Worm (Caenorhabditis elegans) whole organism, L4 larva: ENCODE data around the gene idpb-5.

ENCODE experiments used
- F10B5.3 ChIP-seq: sonication (generic microtip); optimal IDR thresholded peaks from 2 replicates; lab custom pipeline; 2016; ENCODE audit warnings: mild to moderate bottlenecking, missing genetic modification characterization, missing compliant biosample characterization
- F26F4.8 ChIP-seq: fragments of 200-800 bp; sonication (Bioruptor generic); conservative IDR thresholded peaks from 2 replicates; pipeline ENCODE4 v1.3.6; 2022; ENCODE audit warnings: missing genetic modification characterization, missing compliant biosample characterization
- F37D6.2 ChIP-seq: sonication (generic microtip); optimal IDR thresholded peaks from 2 replicates; lab custom pipeline; 2016; ENCODE audit warnings: mild to moderate bottlenecking, missing genetic modification characterization, missing compliant biosample characterization
- F44E2.7 ChIP-seq: fragments of 200-800 bp; sonication (Bioruptor generic); IDR thresholded peaks from 2 replicates; pipeline ENCODE4 v2.1.2; 2022; ENCODE audit warnings: missing genetic modification characterization, missing compliant biosample characterization
- T26A8.4 ChIP-seq: fragments of 200-800 bp; sonication (Bioruptor generic); IDR thresholded peaks from 2 replicates; pipeline ENCODE4 v1.3.6; 2022; ENCODE audit warnings: missing genetic modification characterization, missing compliant biosample characterization
- Y48G9A.11 ChIP-seq: fragments of 200-800 bp; sonication (Bioruptor generic); IDR thresholded peaks from 2 replicates; pipeline ENCODE4 v1.3.6; 2022; ENCODE audit warnings: missing genetic modification reagents, missing genetic modification characterization, missing compliant biosample characterization
- Y5F2A.4 ChIP-seq: fragments of 200-800 bp; sonication (Bioruptor generic); optimal IDR thresholded peaks from 2 replicates; lab custom pipeline; 2018; ENCODE audit warnings: mild to moderate bottlenecking, missing genetic modification characterization, missing compliant biosample characterization
- Y75B8A.6 ChIP-seq: fragments of 200-800 bp; sonication (Bioruptor generic); IDR thresholded peaks from 2 replicates; pipeline ENCODE4 v1.3.6; 2022; ENCODE audit warnings: missing genetic modification reagents, missing genetic modification characterization, missing compliant biosample characterization
- ZK337.2 ChIP-seq: fragments of 200-800 bp; sonication (Bioruptor generic); IDR thresholded peaks from 2 replicates; pipeline ENCODE4 v1.3.6; 2022; ENCODE audit warnings: missing genetic modification reagents, missing genetic modification characterization, missing compliant biosample characterization
- aly-2 ChIP-seq: sonication (generic microtip); optimal IDR thresholded peaks from 2 replicates; lab custom pipeline; 2018; ENCODE audit warnings: missing biosample characterization, missing genetic modification characterization
- ama-1 ChIP-seq: fragments of 150-350 bp; optimal IDR thresholded peaks from 2 replicates; lab custom pipeline; 2014; ENCODE audit warnings: inconsistent platforms, mixed read lengths
- ceh-20 ChIP-seq: fragments of 200-800 bp; sonication (Bioruptor generic); IDR thresholded peaks from 2 replicates; pipeline ENCODE4 v1.3.6; 2022; ENCODE audit warnings: missing genetic modification reagents, missing genetic modification characterization, missing compliant biosample characterization
- ceh-32 ChIP-seq: sonication (generic microtip); optimal IDR thresholded peaks from 2 replicates; lab custom pipeline; 2016; ENCODE audit warnings: mild to moderate bottlenecking, missing genetic modification characterization, missing compliant biosample characterization; ENCODE audit not compliant: poor library complexity
- ces-1 ChIP-seq: fragments of 150-350 bp; sonication (generic microtip); optimal IDR thresholded peaks from 4 replicates; lab custom pipeline; 2014; ENCODE audit warnings: missing biosample characterization, missing genetic modification reagents, missing genetic modification characterization
- cey-2 ChIP-seq: sonication (generic microtip); optimal IDR thresholded peaks from 3 replicates; lab custom pipeline; 2017; ENCODE audit warnings: missing genetic modification characterization, mild to moderate bottlenecking, missing compliant biosample characterization, antibody characterized with exemption, borderline replicate concordance; ENCODE audit not compliant: insufficient read depth
- daf-12 ChIP-seq: fragments of 150-350 bp; optimal IDR thresholded peaks from 2 replicates; lab custom pipeline; 2014; ENCODE audit warnings: missing biosample characterization, missing genetic modification reagents, missing genetic modification characterization
- dmd-8 ChIP-seq: fragments of 200-800 bp; sonication (Bioruptor generic); IDR thresholded peaks from 2 replicates; pipeline ENCODE4 v1.3.6; 2022; ENCODE audit warnings: missing genetic modification characterization, missing compliant biosample characterization
- dpl-1 ChIP-seq: fragments of 150-350 bp; optimal IDR thresholded peaks from 2 replicates; lab custom pipeline; 2014; ENCODE audit warnings: missing biosample characterization, missing genetic modification reagents, missing genetic modification characterization
- fkh-10 ChIP-seq: fragments of 150-350 bp; optimal IDR thresholded peaks from 2 replicates; lab custom pipeline; 2014; ENCODE audit warnings: missing biosample characterization, missing genetic modification reagents, missing genetic modification characterization
- fos-1 ChIP-seq: fragments of 150-350 bp; optimal IDR thresholded peaks from 2 replicates; lab custom pipeline; 2014; ENCODE audit warnings: missing biosample characterization, missing genetic modification characterization
- gei-8 ChIP-seq: fragments of 200-800 bp; sonication (Bioruptor generic); optimal IDR thresholded peaks from 2 replicates; lab custom pipeline; 2018; ENCODE audit warnings: mild to moderate bottlenecking, missing genetic modification characterization, missing compliant biosample characterization
- hlh-30 ChIP-seq: sonication (generic microtip); optimal IDR thresholded peaks from 2 replicates; lab custom pipeline; 2017; ENCODE audit warnings: antibody characterized with exemption, mild to moderate bottlenecking, missing genetic modification characterization, missing compliant biosample characterization; ENCODE audit not compliant: insufficient read depth
- hmg-1.1 ChIP-seq: fragments of 200-800 bp; sonication (Bioruptor generic); IDR thresholded peaks from 2 replicates; pipeline ENCODE4 v1.3.6; 2022; ENCODE audit warnings: missing genetic modification reagents, missing genetic modification characterization, missing compliant biosample characterization
- lin-38 ChIP-seq: fragments of 200-800 bp; sonication (Bioruptor generic); IDR thresholded peaks from 2 replicates; pipeline ENCODE4 v1.3.6; 2022; ENCODE audit warnings: missing genetic modification reagents, missing genetic modification characterization, missing compliant biosample characterization
- mep-1 ChIP-seq: fragments of 150-350 bp; sonication (generic microtip); optimal IDR thresholded peaks from 3 replicates; lab custom pipeline; 2014; ENCODE audit warnings: missing biosample characterization, missing genetic modification characterization
- mes-2 ChIP-seq: sonication (generic microtip); optimal IDR thresholded peaks from 2 replicates; lab custom pipeline; 2016; ENCODE audit warnings: missing genotype, mild to moderate bottlenecking, missing genetic modification characterization, missing compliant biosample characterization; ENCODE audit not compliant: poor library complexity, severe bottlenecking
- mxl-2 ChIP-seq: fragments of 200-800 bp; sonication (Bioruptor generic); conservative IDR thresholded peaks from 2 replicates; pipeline ENCODE4 v1.3.6; 2022; ENCODE audit warnings: missing genetic modification reagents, missing genetic modification characterization, missing compliant biosample characterization
- nhr-10 ChIP-seq: fragments of 150-350 bp; optimal IDR thresholded peaks from 2 replicates; lab custom pipeline; 2014; ENCODE audit warnings: missing biosample characterization, missing genetic modification characterization
- nhr-102 ChIP-seq: sonication (generic microtip); optimal IDR thresholded peaks from 2 replicates; lab custom pipeline; 2016; ENCODE audit warnings: mild to moderate bottlenecking, missing genetic modification characterization, moderate library complexity, missing compliant biosample characterization
- nhr-11 ChIP-seq: fragments of 150-350 bp; optimal IDR thresholded peaks from 2 replicates; lab custom pipeline; 2014; ENCODE audit warnings: missing biosample characterization, missing genetic modification characterization
- nhr-111 ChIP-seq: fragments of 200-800 bp; sonication (Bioruptor generic); optimal IDR thresholded peaks from 2 replicates; lab custom pipeline; 2018; ENCODE audit warnings: mild to moderate bottlenecking, missing genetic modification characterization, missing compliant biosample characterization
- nhr-237 ChIP-seq: sonication (generic microtip); optimal IDR thresholded peaks from 2 replicates; lab custom pipeline; 2017; ENCODE audit warnings: missing biosample characterization, missing genetic modification characterization
- nhr-28 ChIP-seq: fragments of 150-350 bp; optimal IDR thresholded peaks from 2 replicates; lab custom pipeline; 2014; ENCODE audit warnings: missing biosample characterization, missing genetic modification characterization
- nhr-41 ChIP-seq: fragments of 200-800 bp; sonication (Bioruptor generic); IDR thresholded peaks from 2 replicates; pipeline ENCODE4 v1.3.6; 2022; ENCODE audit warnings: missing genetic modification reagents, missing genetic modification characterization, missing compliant biosample characterization
- nhr-42 ChIP-seq: fragments of 200-800 bp; sonication (Bioruptor generic); IDR thresholded peaks from 2 replicates; pipeline ENCODE4 v1.3.6; 2022; ENCODE audit warnings: missing genetic modification characterization, missing compliant biosample characterization
- nhr-6 ChIP-seq: fragments of 150-350 bp; optimal IDR thresholded peaks from 2 replicates; lab custom pipeline; 2014; ENCODE audit warnings: missing biosample characterization, missing genetic modification characterization
- nhr-76 ChIP-seq: fragments of 150-350 bp; optimal IDR thresholded peaks from 2 replicates; lab custom pipeline; 2014; ENCODE audit warnings: missing biosample characterization, missing genetic modification characterization
- nhr-77 ChIP-seq: fragments of 150-350 bp; optimal IDR thresholded peaks from 2 replicates; lab custom pipeline; 2014; ENCODE audit warnings: missing biosample characterization, missing genetic modification characterization
- php-3 ChIP-seq: fragments of 200-800 bp; sonication (Bioruptor generic); IDR thresholded peaks from 2 replicates; pipeline ENCODE4 v1.3.6; 2022; ENCODE audit warnings: missing genetic modification reagents, missing genetic modification characterization, missing compliant biosample characterization
- pqm-1 ChIP-seq: sonication (generic microtip); optimal IDR thresholded peaks from 2 replicates; lab custom pipeline; 2017; ENCODE audit warnings: missing biosample characterization, missing genetic modification characterization
- rbr-2 ChIP-seq: sonication (generic microtip); optimal IDR thresholded peaks from 2 replicates; lab custom pipeline; 2016; ENCODE audit warnings: missing genotype, missing genetic modification characterization, missing compliant biosample characterization
- saeg-2 ChIP-seq: fragments of 200-800 bp; sonication (Bioruptor generic); IDR thresholded peaks from 2 replicates; pipeline ENCODE4 v1.3.6; 2022; ENCODE audit warnings: missing genetic modification reagents, missing genetic modification characterization, missing compliant biosample characterization
- sdz-12 ChIP-seq: fragments of 200-800 bp; sonication (Bioruptor generic); optimal IDR thresholded peaks from 2 replicates; lab custom pipeline; 2018; ENCODE audit warnings: mild to moderate bottlenecking, missing genetic modification characterization, missing compliant biosample characterization
- snpc-1.2 ChIP-seq: fragments of 200-800 bp; sonication (Bioruptor generic); IDR thresholded peaks from 2 replicates; pipeline ENCODE4 v1.3.6; 2022; ENCODE audit warnings: missing genetic modification reagents, missing genetic modification characterization, missing compliant biosample characterization
- tra-1 ChIP-seq: fragments of 200-800 bp; sonication (Bioruptor generic); IDR thresholded peaks from 2 replicates; pipeline ENCODE4 v1.3.6; 2022; ENCODE audit warnings: missing genetic modification reagents, missing genetic modification characterization, missing compliant biosample characterization
- unc-130 ChIP-seq: sonication (generic microtip); optimal IDR thresholded peaks from 2 replicates; lab custom pipeline; 2016; ENCODE audit warnings: missing genetic modification reagents, missing genetic modification characterization, missing compliant biosample characterization
- unc-39 ChIP-seq: sonication (generic microtip); optimal IDR thresholded peaks from 2 replicates; lab custom pipeline; 2017; ENCODE audit warnings: missing biosample characterization, missing genetic modification characterization
- unc-62 ChIP-seq, 3 experiments: fragments of 150-350 bp in 1 of 3; sonication (generic microtip); optimal IDR thresholded peaks in 2 of 3; peaks in 1 of 3; 1 replicate in 1 of 3; 2 replicates in 2 of 3; lab custom pipeline; 2014 to 2017; ENCODE audit warnings: missing biosample characterization in 3 of 3, missing genetic modification characterization in 3 of 3, missing genetic modification reagents in 3 of 3, missing genotype in 1 of 3
- zfp-3 ChIP-seq: fragments of 200-800 bp; sonication (Bioruptor generic); conservative IDR thresholded peaks from 2 replicates; pipeline ENCODE4 v1.3.6; 2022; ENCODE audit warnings: missing genetic modification reagents, missing genetic modification characterization, missing compliant biosample characterization
- zip-11 ChIP-seq: fragments of 200-800 bp; sonication (Bioruptor generic); IDR thresholded peaks from 2 replicates; pipeline ENCODE4 v1.3.6; 2022; ENCODE audit warnings: missing genetic modification characterization, missing compliant biosample characterization
- ztf-11 ChIP-seq: fragments of 150-350 bp; optimal IDR thresholded peaks from 2 replicates; lab custom pipeline; 2014; ENCODE audit warnings: missing biosample characterization, missing genetic modification characterization
- ztf-7 ChIP-seq: fragments of 150-350 bp; optimal IDR thresholded peaks from 2 replicates; lab custom pipeline; 2014; ENCODE audit warnings: missing biosample characterization, missing genetic modification characterization

The idpb-5 gene

ce11 chrV:11887988-11888499 lies 48.7 kb downstream of the idpb-5 start, which contains the start of gene adh-1 (continued):
- peak in 1 of 2 experiments; percentile 99 for TF ChIP-seq unc-62 (GFP tag; optimal IDR thresholded peaks at IDR 0.05 in 1 of 2; lab: Kevin White, UChicago)
- TF ChIP-seq unc-62 (tag; optimal IDR thresholded peaks at IDR 0.05; lab: Kevin White, UChicago), result no peak
- no peak for TF ChIP-seq nhr-237
- TF ChIP-seq fkh-10 (GFP tag; lab: Kevin White, UChicago), result no peak
- TF ChIP-seq daf-12 (tag; lab: Kevin White, UChicago), result no peak
- peak; percentile 93 for TF ChIP-seq ama-1 (lab: Kevin White, UChicago)
- peak; percentile 93 for TF ChIP-seq gei-8 (GFP tag; lab: Kevin White, UChicago)
- TF ChIP-seq nhr-102 (tag; lab: Kevin White, UChicago), result peak; percentile 38
- no peak for TF ChIP-seq nhr-41 (GFP tag; lab: Robert Waterston, UW)
- TF ChIP-seq mes-2 (tag; lab: Kevin White, UChicago), result no peak
- TF ChIP-seq T26A8.4 (GFP tag; lab: Robert Waterston, UW), result no peak
- peak; percentile 95 for TF ChIP-seq nhr-10 (tag; lab: Kevin White, UChicago)
- no peak for TF ChIP-seq ceh-32
- no peak for TF ChIP-seq Y5F2A.4 (GFP tag; lab: Kevin White, UChicago)
- TF ChIP-seq hlh-30, result peak; percentile 89
- peak; percentile 74 for TF ChIP-seq cey-2 (tag; lab: Kevin White, UChicago)
- no peak for TF ChIP-seq snpc-1.2 (GFP tag; lab: Robert Waterston, UW)
- TF ChIP-seq mep-1 (tag; lab: Kevin White, UChicago), result peak; percentile 55
- no peak; the same call in 1 of the 2 replicates for TF ChIP-seq ceh-20 (GFP tag; lab: Robert Waterston, UW)
- TF ChIP-seq saeg-2 (GFP tag; lab: Robert Waterston, UW), result 0 out of 2 replicates have a peak, but pooled peaks have one; percentile 28
- no peak for TF ChIP-seq mxl-2 (GFP tag; lab: Robert Waterston, UW)
- no peak for TF ChIP-seq F37D6.2
- TF ChIP-seq php-3 (GFP tag; lab: Robert Waterston, UW), result no peak
- no peak for TF ChIP-seq zip-11 (GFP tag; lab: Robert Waterston, UW)
- TF ChIP-seq nhr-111 (GFP tag; lab: Kevin White, UChicago), result no peak
- TF ChIP-seq sdz-12 (GFP tag; lab: Kevin White, UChicago), result no peak
- TF ChIP-seq unc-39 (tag; lab: Kevin White, UChicago), result no peak
- TF ChIP-seq pqm-1 (tag; lab: Kevin White, UChicago), result peak; percentile 5
- TF ChIP-seq nhr-11 (tag; lab: Kevin White, UChicago), result peak; percentile 73
- TF ChIP-seq hmg-1.1, result no peak
- no peak for TF ChIP-seq Y75B8A.6 (GFP tag; lab: Robert Waterston, UW)
- TF ChIP-seq lin-38 (GFP tag; lab: Robert Waterston, UW), result no peak
- TF ChIP-seq ztf-11 (tag; lab: Kevin White, UChicago), result no peak
- TF ChIP-seq tra-1, result no peak
- TF ChIP-seq F26F4.8 (GFP tag; lab: Robert Waterston, UW), result no peak
- TF ChIP-seq F10B5.3 (tag; lab: Kevin White, UChicago), result no peak
- no peak for TF ChIP-seq zfp-3
- TF ChIP-seq ZK337.2 (GFP tag; lab: Robert Waterston, UW), result no peak
- TF ChIP-seq nhr-76, result no peak
- TF ChIP-seq nhr-42 (GFP tag; lab: Robert Waterston, UW), result no peak
- TF ChIP-seq dmd-8, result no peak
- TF ChIP-seq dpl-1 (GFP tag; lab: Kevin White, UChicago), result peak; percentile 2
- TF ChIP-seq nhr-77, result peak; percentile 83
- TF ChIP-seq unc-130 (GFP tag; lab: Kevin White, UChicago), result no peak
- peak; percentile 95 for TF ChIP-seq nhr-28
- TF ChIP-seq ces-1, result no peak
- TF ChIP-seq rbr-2 (tag; lab: Kevin White, UChicago), result no peak
- TF ChIP-seq F44E2.7 (GFP tag; lab: Robert Waterston, UW), result no peak
- TF ChIP-seq ztf-7, result no peak
- TF ChIP-seq nhr-6, result no peak
- TF ChIP-seq aly-2 (tag; lab: Kevin White, UChicago), result no peak
- no peak for TF ChIP-seq fos-1 (tag; lab: Kevin White, UChicago)
- no peak for TF ChIP-seq Y48G9A.11 (GFP tag; lab: Robert Waterston, UW)
